Fruit fly (Drosophila melanogaster) whole organism, pupa: Measurements from ENCODE around the gene CG11899.

ENCODE experiments used
- CG10348 ChIP-seq: fragments of 200-800 bp; sonication (Bioruptor generic); IDR thresholded peaks from 2 replicates; pipeline ENCODE4 v1.3.6; 2022; ENCODE audit warnings: missing biosample characterization, missing genetic modification characterization
- CG12605 ChIP-seq: fragments of 200-800 bp; sonication (Bioruptor generic); IDR thresholded peaks from 2 replicates; pipeline ENCODE4 v1.3.6; 2022; ENCODE audit warnings: missing biosample characterization, missing genetic modification characterization
- CG13204 ChIP-seq: fragments of 200-800 bp; sonication (Bioruptor generic); optimal IDR thresholded peaks from 2 replicates; lab custom pipeline; 2018; ENCODE audit warnings: missing biosample characterization, mild to moderate bottlenecking, missing genetic modification characterization, moderate library complexity
- CG14655 ChIP-seq: fragments of 200-800 bp; sonication (Bioruptor generic); optimal IDR thresholded peaks from 3 replicates; lab custom pipeline; 2017; ENCODE audit warnings: mild to moderate bottlenecking, missing biosample characterization, missing genetic modification reagents, missing genetic modification characterization
- CG15710 ChIP-seq: fragments of 200-800 bp; sonication (Bioruptor generic); optimal IDR thresholded peaks from 2 replicates; lab custom pipeline; 2018; ENCODE audit warnings: missing biosample characterization, mild to moderate bottlenecking, missing genetic modification characterization, moderate library complexity
- CG17806 ChIP-seq: fragments of 200-800 bp; sonication (Bioruptor generic); optimal IDR thresholded peaks from 2 replicates; lab custom pipeline; 2018; ENCODE audit warnings: missing biosample characterization, mild to moderate bottlenecking, missing genetic modification characterization, moderate library complexity
- CG32121 ChIP-seq: fragments of 200-800 bp; sonication (Bioruptor generic); IDR thresholded peaks from 2 replicates; pipeline ENCODE4 v1.3.6; 2022; ENCODE audit warnings: missing biosample characterization, missing genetic modification characterization
- CG4496 ChIP-seq: fragments of 200-800 bp; sonication (Bioruptor generic); IDR thresholded peaks from 3 replicates; pipeline ENCODE4 v1.3.6; 2022; ENCODE audit warnings: missing biosample characterization, missing genetic modification characterization
- CG8159 ChIP-seq: fragments of 200-800 bp; sonication (Bioruptor generic); optimal IDR thresholded peaks from 3 replicates; lab custom pipeline; 2018; ENCODE audit warnings: missing biosample characterization, mild to moderate bottlenecking, missing genetic modification characterization, moderate library complexity
- CG9948 ChIP-seq: fragments of 200-800 bp; sonication (Bioruptor generic); optimal IDR thresholded peaks from 2 replicates; lab custom pipeline; 2018; ENCODE audit warnings: missing biosample characterization, mild to moderate bottlenecking, missing genetic modification characterization, moderate library complexity
- Ets98B ChIP-seq: fragments of 200-800 bp; sonication (Bioruptor generic); IDR thresholded peaks from 2 replicates; pipeline ENCODE4 v1.3.6; 2022; ENCODE audit warnings: missing biosample characterization, missing genetic modification characterization
- Pif1A ChIP-seq: fragments of 200-800 bp; sonication (Bioruptor generic); optimal IDR thresholded peaks from 3 replicates; lab custom pipeline; 2016; ENCODE audit warnings: missing biosample characterization, missing genetic modification characterization
- Pif1B ChIP-seq: fragments of 200-800 bp; sonication (Bioruptor generic); optimal IDR thresholded peaks from 3 replicates; lab custom pipeline; 2016; ENCODE audit warnings: missing biosample characterization, missing genetic modification characterization
- gl ChIP-seq: fragments of 200-800 bp; sonication (Bioruptor generic); optimal IDR thresholded peaks from 2 replicates; lab custom pipeline; 2018; ENCODE audit warnings: missing biosample characterization, mild to moderate bottlenecking, missing genetic modification characterization

dm6 chr3R:29159620-29160019, 40.6 kb upstream of the CG11899 start:
- no peak for TF ChIP-seq CG14655 (GFP tag; lab: Kevin White, UChicago)
- no peak for TF ChIP-seq gl (tag; lab: Kevin White, UChicago)
- no peak for TF ChIP-seq Ets98B
- TF ChIP-seq CG10348 (GFP tag; lab: Robert Waterston, UW), result no peak
- no peak for TF ChIP-seq CG12605 (GFP tag; lab: Robert Waterston, UW)
- no peak for TF ChIP-seq CG17806 (tag; lab: Kevin White, UChicago)
- TF ChIP-seq Pif1B (GFP tag; lab: Kevin White, UChicago), result no peak
- no peak for TF ChIP-seq CG8159 (tag; lab: Kevin White, UChicago)
- no peak for TF ChIP-seq CG9948
- no peak for TF ChIP-seq CG4496
- no peak for TF ChIP-seq CG13204 (GFP tag; lab: Kevin White, UChicago)
- TF ChIP-seq CG32121 (GFP tag; lab: Robert Waterston, UW), result no peak
- no peak for TF ChIP-seq CG15710
- no peak for TF ChIP-seq Pif1A (GFP tag; lab: Kevin White, UChicago)
